ENCODE assay signal across 2 fruit fly cellular contexts in the genomic region with DNA sequence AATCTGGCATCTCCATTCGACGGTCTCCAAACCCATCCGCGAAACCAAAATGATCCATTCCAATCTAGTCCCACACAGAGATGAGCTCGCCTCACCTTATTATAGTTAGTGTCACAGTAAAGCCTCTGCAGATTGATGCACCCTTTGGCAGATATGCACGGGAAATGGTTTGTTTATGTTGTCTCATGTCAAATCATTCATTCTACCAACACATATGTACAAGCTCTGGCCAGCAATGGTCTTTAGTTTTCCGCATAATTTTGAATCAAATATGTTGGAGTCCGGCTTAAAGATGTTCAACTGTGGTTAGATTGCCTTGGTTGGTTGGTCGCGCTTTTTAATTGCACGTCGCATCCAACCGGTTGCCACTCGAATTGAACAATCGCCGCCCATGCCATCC.
TF ChIP-seq lines count a peak whose summit lies in the region.

No protein-coding gene starts in this region.

TF ChIP-seq in whole organism, embryonic, 481 proteins besides CTCF, POLR2A, EP300 and RAD21 (continued from another document):
- peak; percentile 53 for TF ChIP-seq grau (tag; optimal IDR thresholded peaks at IDR 0.05; lab: Kevin White, UChicago)
- TF ChIP-seq dmrt99B (tag; optimal IDR thresholded peaks at IDR 0.05; lab: Kevin White, UChicago): peak; percentile 34
- no peak for TF ChIP-seq lilli (GFP tag; optimal IDR thresholded peaks at IDR 0.05; lab: Kevin White, UChicago)
- TF ChIP-seq Gug (GFP tag; IDR thresholded peaks at IDR 0.05; lab: Robert Waterston, UW): no peak
- no peak for TF ChIP-seq schlank (tag; optimal IDR thresholded peaks at IDR 0.05; lab: Kevin White, UChicago)
- no peak for TF ChIP-seq zen2 (GFP tag; IDR thresholded peaks at IDR 0.05; lab: Robert Waterston, UW; ENCODE audit: partially characterized antibody)
- no peak for TF ChIP-seq CG30431 (GFP tag; optimal IDR thresholded peaks at IDR 0.05; lab: Kevin White, UChicago)
- no peak for TF ChIP-seq CG31441 (GFP tag; IDR thresholded peaks at IDR 0.05; lab: Robert Waterston, UW)
- no peak for TF ChIP-seq pan (optimal IDR thresholded peaks at IDR 0.05; lab: Kevin White, UChicago)
- peak in 1 of 2 experiments; percentile 13 for TF ChIP-seq pan (GFP tag; optimal IDR thresholded peaks at IDR 0.05 in 1 of 2, IDR thresholded peaks at IDR 0.05 in 1 of 2)
- 0 out of 2 replicates have a peak, but pooled peaks have one; percentile 27 for TF ChIP-seq stc (GFP tag; IDR thresholded peaks at IDR 0.05; lab: Robert Waterston, UW)
- no peak for TF ChIP-seq Dek (tag; optimal IDR thresholded peaks at IDR 0.05; lab: Kevin White, UChicago)
- no peak for TF ChIP-seq Xrp1 (GFP tag; IDR thresholded peaks at IDR 0.05; lab: Robert Waterston, UW)
- no peak for TF ChIP-seq Fer2 (tag; optimal IDR thresholded peaks at IDR 0.05; lab: Kevin White, UChicago)
- no peak for TF ChIP-seq shn (GFP tag; optimal IDR thresholded peaks at IDR 0.05; lab: Kevin White, UChicago)
- no peak for TF ChIP-seq Sry-β (GFP tag; optimal IDR thresholded peaks at IDR 0.05; lab: Kevin White, UChicago)
- TF ChIP-seq Hmx (GFP tag; optimal IDR thresholded peaks at IDR 0.05; lab: Kevin White, UChicago): no peak
- TF ChIP-seq sens (GFP tag; lab: Kevin White, UChicago): peak; percentile 43
- peak; percentile 34; the same call in 1 of the 3 replicates for TF ChIP-seq row (GFP tag; IDR thresholded peaks at IDR 0.05; lab: Robert Waterston, UW)

TF ChIP-seq in whole organism, prepupa, 60 proteins besides CTCF, POLR2A, EP300 and RAD21 (continued from another document):
- TF ChIP-seq CG15336 (GFP tag; IDR thresholded peaks at IDR 0.05; lab: Robert Waterston, UW) (peak; percentile 77), net (GFP tag; optimal IDR thresholded peaks at IDR 0.05; lab: Kevin White, UChicago) (peak; percentile 3), CG8119 (GFP tag; IDR thresholded peaks at IDR 0.05; lab: Robert Waterston, UW) (peak; percentile 64), CG10669 (GFP tag; optimal IDR thresholded peaks at IDR 0.05; lab: Kevin White, UChicago) (no peak), CG3919 (GFP tag; optimal IDR thresholded peaks at IDR 0.05; lab: Kevin White, UChicago) (no peak), eg (GFP tag; IDR thresholded peaks at IDR 0.05; lab: Robert Waterston, UW) (peak; percentile 63; the same call in 1 of the 3 replicates), CG11902 (GFP tag; optimal IDR thresholded peaks at IDR 0.05; lab: Kevin White, UChicago) (no peak), CG1621 (tag; optimal IDR thresholded peaks at IDR 0.05; lab: Kevin White, UChicago) (peak; percentile 41), CG11294 (GFP tag; IDR thresholded peaks at IDR 0.05; lab: Robert Waterston, UW) (0 out of 2 replicates have a peak, but pooled peaks have one; percentile 40), CG32006 (GFP tag; optimal IDR thresholded peaks at IDR 0.05; lab: Kevin White, UChicago) (peak; percentile 78), topi (GFP tag; optimal IDR thresholded peaks at IDR 0.05; lab: Kevin White, UChicago) (no peak), achi (GFP tag; optimal IDR thresholded peaks at IDR 0.05; lab: Kevin White, UChicago) (peak; percentile 61), svp (GFP tag; lab: Kevin White, UChicago) (peak; percentile 40), dsx (GFP tag; optimal IDR thresholded peaks at IDR 0.05; lab: Kevin White, UChicago; ENCODE audit: poor library complexity, severe bottlenecking) (peak; percentile 65), cyc (GFP tag; optimal IDR thresholded peaks at IDR 0.05; lab: Kevin White, UChicago) (no peak), lz (GFP tag; optimal IDR thresholded peaks at IDR 0.05; lab: Kevin White, UChicago) (peak; percentile 30), CG11762 (GFP tag; optimal IDR thresholded peaks at IDR 0.05; lab: Kevin White, UChicago; ENCODE audit: insufficient read depth) (no peak), Blimp-1 (GFP tag; optimal IDR thresholded peaks at IDR 0.05; lab: Kevin White, UChicago) (no peak), CG4318 (GFP tag; optimal IDR thresholded peaks at IDR 0.05; lab: Kevin White, UChicago) (peak; percentile 61), CG8319 (GFP tag; optimal IDR thresholded peaks at IDR 0.05; lab: Kevin White, UChicago) (no peak), esn (GFP tag; optimal IDR thresholded peaks at IDR 0.05; lab: Kevin White, UChicago) (peak; percentile 16), salr (GFP tag; optimal IDR thresholded peaks at IDR 0.05; lab: Kevin White, UChicago) (peak; percentile 4 to 50), acj6 (GFP tag; optimal IDR thresholded peaks at IDR 0.05; lab: Kevin White, UChicago) (peak; percentile 72)
